Worm (Caenorhabditis elegans) whole organism, mixed stage, embryonic: ENCODE measurements around the gene eol-1.

Experiments used
- M03D4.4 ChIP-seq: sonication (generic microtip); optimal IDR thresholded peaks from 2 replicates; lab custom pipeline; 2017; ENCODE audit warnings: mild to moderate bottlenecking, missing genetic modification characterization, missing compliant biosample characterization
- bed-3 ChIP-seq: fragments of 200-800 bp; sonication (Bioruptor generic); optimal IDR thresholded peaks from 3 replicates; lab custom pipeline; 2018; ENCODE audit warnings: mild to moderate bottlenecking, missing genetic modification characterization, moderate library complexity, missing compliant biosample characterization
- ceh-39 ChIP-seq: fragments of 150-350 bp; optimal IDR thresholded peaks from 2 replicates; lab custom pipeline; 2014; ENCODE audit warnings: missing biosample characterization, missing genetic modification characterization
- ceh-43 ChIP-seq: fragments of 200-800 bp; sonication (Bioruptor generic); optimal IDR thresholded peaks from 2 replicates; lab custom pipeline; 2018; ENCODE audit warnings: mild to moderate bottlenecking, missing genetic modification characterization, moderate library complexity, missing compliant biosample characterization
- ceh-83 ChIP-seq: fragments of 200-800 bp; sonication (Bioruptor generic); optimal IDR thresholded peaks from 2 replicates; lab custom pipeline; 2018; ENCODE audit warnings: mild to moderate bottlenecking, missing genetic modification characterization, missing compliant biosample characterization
- ces-1 ChIP-seq: fragments of 150-350 bp; optimal IDR thresholded peaks from 2 replicates; lab custom pipeline; 2014; ENCODE audit warnings: missing biosample characterization, missing genetic modification reagents, missing genetic modification characterization
- cnd-1 ChIP-seq: fragments of 200-800 bp; sonication (Bioruptor generic); optimal IDR thresholded peaks from 2 replicates; lab custom pipeline; 2018; ENCODE audit warnings: mild to moderate bottlenecking, missing genetic modification characterization, missing compliant biosample characterization
- drap-1 ChIP-seq: fragments of 200-800 bp; sonication (Bioruptor generic); optimal IDR thresholded peaks from 3 replicates; lab custom pipeline; 2018; ENCODE audit warnings: mild to moderate bottlenecking, missing genetic modification characterization, missing compliant biosample characterization
- elt-1 ChIP-seq: sonication (generic microtip); optimal IDR thresholded peaks from 2 replicates; lab custom pipeline; 2017; ENCODE audit warnings: missing genetic modification characterization, mild to moderate bottlenecking, missing compliant biosample characterization, antibody characterized with exemption, moderate library complexity, borderline replicate concordance; ENCODE audit not compliant: insufficient read depth
- elt-3 ChIP-seq: fragments of 150-350 bp; optimal IDR thresholded peaks from 2 replicates; lab custom pipeline; 2014; ENCODE audit warnings: missing biosample characterization, missing genetic modification characterization
- flh-1 ChIP-seq: fragments of 200-800 bp; sonication (Bioruptor generic); optimal IDR thresholded peaks from 2 replicates; lab custom pipeline; 2018; ENCODE audit warnings: mild to moderate bottlenecking, missing genetic modification characterization, moderate library complexity, missing compliant biosample characterization
- ham-2 ChIP-seq: fragments of 200-800 bp; sonication (Bioruptor generic); optimal IDR thresholded peaks from 2 replicates; lab custom pipeline; 2018; ENCODE audit warnings: mild to moderate bottlenecking, missing genetic modification characterization, missing compliant biosample characterization
- hlh-1 ChIP-seq: fragments of 150-350 bp; optimal IDR thresholded peaks from 2 replicates; lab custom pipeline; 2014; ENCODE audit warnings: missing biosample characterization, missing genetic modification reagents, missing genetic modification characterization
- lin-13 ChIP-seq: fragments of 150-350 bp; optimal IDR thresholded peaks from 2 replicates; lab custom pipeline; 2014; ENCODE audit warnings: missing biosample characterization, missing genetic modification characterization
- lin-32 ChIP-seq: fragments of 200-800 bp; sonication (Bioruptor generic); optimal IDR thresholded peaks from 2 replicates; lab custom pipeline; 2018; ENCODE audit warnings: mild to moderate bottlenecking, missing genetic modification characterization, missing compliant biosample characterization
- mab-5 ChIP-seq: fragments of 150-350 bp; optimal IDR thresholded peaks from 2 replicates; lab custom pipeline; 2014; ENCODE audit warnings: missing biosample characterization, missing genetic modification characterization
- mep-1 ChIP-seq: fragments of 150-350 bp; optimal IDR thresholded peaks from 2 replicates; lab custom pipeline; 2017; ENCODE audit warnings: missing biosample characterization, missing genetic modification reagents, missing genetic modification characterization, inconsistent platforms
- mls-2 ChIP-seq: sonication (generic microtip); optimal IDR thresholded peaks from 2 replicates; lab custom pipeline; 2016; ENCODE audit warnings: mild to moderate bottlenecking, missing genetic modification characterization, moderate library complexity, missing compliant biosample characterization
- nhr-2 ChIP-seq: fragments of 150-350 bp; optimal IDR thresholded peaks from 2 replicates; lab custom pipeline; 2014; ENCODE audit warnings: missing biosample characterization, missing genetic modification characterization
- nhr-237 ChIP-seq: fragments of 150-350 bp; optimal IDR thresholded peaks from 2 replicates; lab custom pipeline; 2014; ENCODE audit warnings: missing biosample characterization, missing genetic modification characterization
- nhr-76 ChIP-seq: sonication (generic microtip); optimal IDR thresholded peaks from 2 replicates; lab custom pipeline; 2017; ENCODE audit warnings: missing biosample characterization, missing genetic modification characterization
- pha-4 ChIP-seq: fragments of 150-350 bp; optimal IDR thresholded peaks from 2 replicates; lab custom pipeline; 2018; ENCODE audit warnings: missing biosample characterization, missing genetic modification reagents, missing genetic modification characterization
- snpc-4 ChIP-seq: fragments of 150-350 bp; optimal IDR thresholded peaks from 2 replicates; lab custom pipeline; 2014; ENCODE audit warnings: missing biosample characterization, missing genetic modification characterization
- sptf-1 ChIP-seq: sonication (generic microtip); optimal IDR thresholded peaks from 2 replicates; lab custom pipeline; 2017; ENCODE audit warnings: mild to moderate bottlenecking, missing genetic modification characterization, moderate library complexity, missing compliant biosample characterization
- tbx-8 ChIP-seq: fragments of 200-800 bp; sonication (Bioruptor generic); optimal IDR thresholded peaks from 2 replicates; lab custom pipeline; 2018; ENCODE audit warnings: mild to moderate bottlenecking, missing genetic modification characterization, moderate library complexity, missing compliant biosample characterization
- unc-120 ChIP-seq: sonication (generic microtip); optimal IDR thresholded peaks from 2 replicates; lab custom pipeline; 2017; ENCODE audit warnings: missing genetic modification characterization, missing compliant biosample characterization; ENCODE audit not compliant: poor library complexity, severe bottlenecking
- unc-39 ChIP-seq: fragments of 150-350 bp; optimal IDR thresholded peaks from 2 replicates; lab custom pipeline; 2014; ENCODE audit warnings: missing biosample characterization, missing genetic modification characterization
- unc-62 ChIP-seq: fragments of 150-350 bp; optimal IDR thresholded peaks from 2 replicates; lab custom pipeline; 2014; ENCODE audit warnings: missing biosample characterization, missing genetic modification reagents, missing genetic modification characterization
- zip-8 ChIP-seq: fragments of 150-350 bp; optimal IDR thresholded peaks from 2 replicates; lab custom pipeline; 2014; ENCODE audit warnings: missing biosample characterization, missing genetic modification characterization

eol-1 gene

DNA sequence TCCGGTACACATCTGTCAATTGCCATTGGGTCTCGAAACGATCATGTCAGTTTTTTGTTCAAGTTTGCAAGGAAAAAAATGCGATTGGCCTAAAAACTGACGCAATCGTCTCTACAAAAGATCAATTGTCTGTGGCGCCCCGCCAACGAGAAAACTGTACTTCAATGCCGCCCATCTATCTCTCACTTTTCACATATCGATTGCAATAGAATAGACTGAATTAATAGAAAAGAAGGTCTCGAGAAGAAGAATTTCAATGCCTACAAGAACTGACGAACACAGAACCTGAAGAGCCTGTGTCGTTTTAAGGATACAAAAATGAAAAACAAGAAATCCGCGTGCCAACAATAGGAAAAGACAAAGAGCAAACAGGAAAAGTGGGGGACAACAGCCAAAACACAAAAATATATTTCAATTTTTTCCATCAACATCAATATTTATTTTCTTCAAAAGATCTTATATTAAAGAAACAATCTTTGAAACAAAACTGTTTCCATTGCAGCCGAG, 27.7 kb upstream of the eol-1 start:
- TF ChIP-seq flh-1 (GFP tag; lab: Kevin White, UChicago) (no peak), mep-1 (no peak), snpc-4 (no peak), ceh-83 (GFP tag; lab: Kevin White, UChicago) (no peak), mls-2 (tag; lab: Kevin White, UChicago) (no peak), lin-13 (no peak), elt-3 (tag; lab: Kevin White, UChicago) (no peak), bed-3 (GFP tag; lab: Kevin White, UChicago) (no peak), M03D4.4 (no peak), drap-1 (GFP tag; lab: Kevin White, UChicago) (no peak), sptf-1 (tag; lab: Kevin White, UChicago) (no peak), unc-62 (GFP tag; lab: Kevin White, UChicago) (no peak), unc-39 (tag; lab: Kevin White, UChicago) (no peak), ces-1 (no peak), mab-5 (tag; lab: Kevin White, UChicago) (no peak), elt-1 (tag; lab: Kevin White, UChicago) (no peak), zip-8 (tag; lab: Kevin White, UChicago) (no peak), ceh-39 (tag; lab: Kevin White, UChicago) (no peak)

DNA sequence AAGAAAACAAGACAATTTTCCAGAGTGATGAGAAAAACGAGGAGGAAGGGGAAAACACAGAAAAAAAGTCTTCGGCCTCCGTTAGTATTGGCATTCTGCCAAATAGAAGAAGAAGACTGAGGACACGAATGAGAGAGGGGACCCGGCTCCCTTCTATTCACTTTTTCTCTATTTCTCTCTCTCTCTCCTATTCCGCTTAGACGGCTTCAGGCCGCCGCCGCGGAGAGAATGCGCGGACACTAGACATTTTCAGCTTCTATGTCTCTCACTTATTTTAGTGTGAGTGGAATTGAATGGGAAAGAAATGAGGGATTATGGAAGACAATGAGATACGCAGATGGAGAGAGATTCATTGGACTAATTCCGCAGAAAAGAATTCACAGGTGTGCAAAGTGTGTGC, 26.1 kb upstream of the eol-1 start:
- TF ChIP-seq unc-39 (tag; lab: Kevin White, UChicago): no peak
- peak; percentile 1 for TF ChIP-seq ces-1
- TF ChIP-seq ham-2: peak; percentile 21
- TF ChIP-seq cnd-1: no peak

DNA sequence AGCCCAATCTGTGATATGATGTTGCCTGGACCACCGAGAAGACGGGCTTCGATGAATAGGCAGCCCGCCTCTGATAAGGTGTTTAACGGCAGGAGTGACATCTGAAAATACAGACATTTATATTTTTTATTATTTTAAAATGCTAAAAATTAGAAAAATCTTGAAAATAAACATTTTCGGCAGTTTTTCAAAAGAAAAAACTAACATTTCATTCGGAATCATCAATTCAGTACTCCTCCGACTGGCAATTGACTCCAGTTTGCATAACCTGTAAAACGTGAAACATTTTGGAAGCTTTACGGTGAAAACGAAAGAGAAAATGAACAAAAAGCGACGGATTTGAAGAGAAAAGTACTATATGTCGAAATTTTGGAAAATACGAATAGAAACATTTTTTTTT, 25.1 kb upstream of the eol-1 start, which contains the start of gene ric-7:
TSS of gene ric-7 (minus strand) at position 101 of the 400 bp plus-strand sequence.
- TF ChIP-seq tbx-8 (GFP tag; lab: Kevin White, UChicago) (no peak), ceh-39 (tag; lab: Kevin White, UChicago) (no peak), ces-1 (no peak), drap-1 (GFP tag; lab: Kevin White, UChicago) (no peak), flh-1 (GFP tag; lab: Kevin White, UChicago) (no peak)
- TF ChIP-seq, all 35 proteins: peak for 0

DNA sequence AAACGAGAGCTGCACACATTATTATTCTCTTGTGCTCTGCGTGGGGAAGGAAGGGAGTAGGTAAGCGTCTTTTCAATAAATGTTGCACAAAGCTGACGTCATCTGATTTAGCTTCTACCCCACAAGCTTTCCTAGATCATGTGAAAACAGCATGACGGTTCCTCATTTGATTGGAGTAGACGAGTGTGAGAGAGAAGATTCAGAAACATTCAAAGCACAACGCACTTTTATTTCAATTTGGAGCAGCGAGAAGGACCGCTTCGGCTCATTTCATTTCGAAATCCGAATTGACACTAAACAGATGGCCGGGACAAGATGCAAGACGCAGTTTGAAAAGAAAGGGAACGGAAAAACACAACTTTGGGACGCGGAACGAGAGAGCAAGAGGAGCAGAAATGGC, 23.6 kb upstream of the eol-1 start:
- TF ChIP-seq unc-120 (peak; percentile 16), unc-62 (GFP tag; lab: Kevin White, UChicago) (peak; percentile 18), ces-1 (peak; percentile 56), nhr-2 (tag; lab: Kevin White, UChicago) (no peak), hlh-1 (tag; lab: Kevin White, UChicago) (peak; percentile 45), nhr-237 (tag; lab: Kevin White, UChicago) (no peak), nhr-76 (tag; lab: Kevin White, UChicago) (no peak), ham-2 (no peak), ceh-43 (GFP tag; lab: Kevin White, UChicago) (no peak), ceh-83 (GFP tag; lab: Kevin White, UChicago) (no peak), pha-4 (no peak), lin-32 (GFP tag; lab: Kevin White, UChicago) (no peak)

DNA sequence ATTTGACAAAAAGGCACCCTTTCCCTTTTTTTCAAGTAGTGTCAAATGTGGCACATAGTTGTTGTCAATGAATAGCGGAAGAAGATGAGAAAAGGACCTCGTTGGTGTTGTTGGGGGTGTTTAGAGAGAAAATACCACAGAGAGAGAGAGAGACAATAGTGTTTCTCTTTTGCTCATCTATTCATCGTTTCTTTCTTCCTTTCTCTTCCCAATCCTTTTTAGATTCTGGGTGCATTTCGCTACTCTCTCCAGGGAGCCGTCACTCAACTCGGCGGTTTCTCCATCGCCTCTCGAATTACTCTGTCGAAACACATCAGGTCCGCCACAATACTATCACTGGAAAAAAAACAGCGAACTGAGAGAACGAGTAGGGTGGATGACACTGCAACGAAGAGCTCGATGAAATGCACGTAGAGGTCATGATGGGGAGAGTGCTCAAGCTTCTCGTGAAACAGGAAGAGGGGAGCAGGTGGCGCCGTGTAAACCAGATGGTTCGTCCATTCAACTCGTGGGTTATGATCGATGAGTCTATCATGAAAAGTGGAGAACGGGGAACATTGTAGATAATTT, 23.0 kb upstream of the eol-1 start:
- TF ChIP-seq sptf-1 (tag; lab: Kevin White, UChicago) (no peak), ces-1 (peak; percentile 32)

DNA sequence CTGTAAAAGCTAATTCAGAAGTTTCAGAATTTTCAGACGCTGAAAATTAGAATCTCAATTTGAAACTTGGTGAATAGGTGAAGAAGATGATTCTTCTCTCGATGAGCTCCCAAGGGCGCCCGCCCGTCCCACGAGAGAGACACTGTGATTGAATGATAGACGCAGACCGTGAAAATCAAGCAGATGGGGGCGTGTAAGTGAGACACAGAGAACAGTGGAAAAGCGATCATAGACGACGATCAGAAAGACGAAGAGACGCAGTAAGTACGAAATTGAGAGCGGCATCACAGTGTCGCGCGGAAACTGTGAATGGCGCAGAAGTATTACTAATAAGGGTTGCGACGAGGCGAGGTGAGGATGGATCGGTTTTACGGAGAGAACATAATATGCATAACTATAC, 21.7 kb upstream of the eol-1 start:
- TF ChIP-seq pha-4: peak; percentile 21
- TF ChIP-seq mab-5 (tag; lab: Kevin White, UChicago): no peak
- peak; percentile 44 for TF ChIP-seq ham-2
